Worm (Caenorhabditis elegans): ENCODE data around the gene nphp-4.

ce11 chrV:11794172-11794571 lies 49.4 kb downstream of the nphp-4 start:
- no peak for TF ChIP-seq ama-1 (optimal IDR thresholded peaks at IDR 0.05)
- TF ChIP-seq snpc-4 (tag; optimal IDR thresholded peaks at IDR 0.05), result no peak
- TF ChIP-seq ceh-82 (tag; optimal IDR thresholded peaks at IDR 0.05), result no peak
- no peak for TF ChIP-seq elt-1 (tag; optimal IDR thresholded peaks at IDR 0.05)
- no peak for TF ChIP-seq skn-1 (tag; optimal IDR thresholded peaks at IDR 0.05)
- peak; percentile 52 for TF ChIP-seq nhr-43 (tag; optimal IDR thresholded peaks at IDR 0.05; ENCODE audit: poor library complexity, severe bottlenecking)
- no peak for TF ChIP-seq egl-5 (tag; optimal IDR thresholded peaks at IDR 0.05)
- no peak for TF ChIP-seq lin-39 (tag; optimal IDR thresholded peaks at IDR 0.05)
